Fruit fly (Drosophila melanogaster) whole organism, wandering third instar larva: ENCODE measurements around the gene CG31300.
A peak's percentile ranks its signal among the peaks of the same experiment; 100 is the strongest.

ENCODE experiments used
- Abd-B ChIP-seq: fragments of >200 bp; optimal IDR thresholded peaks from 2 replicates; lab custom pipeline; 2017; ENCODE audit warnings: missing biosample characterization, missing genetic modification characterization
- CG9705 ChIP-seq: fragments of 200-800 bp; sonication (Bioruptor generic); optimal IDR thresholded peaks from 2 replicates; lab custom pipeline; 2018; ENCODE audit warnings: missing biosample characterization, mild to moderate bottlenecking, missing genetic modification characterization
- CrebA ChIP-seq: fragments of 200-800 bp; sonication (Bioruptor generic); optimal IDR thresholded peaks from 2 replicates; lab custom pipeline; 2016; ENCODE audit warnings: missing biosample characterization, mild to moderate bottlenecking, missing genetic modification characterization, borderline replicate concordance
- Dfd ChIP-seq: fragments of >200 bp; optimal IDR thresholded peaks from 2 replicates; lab custom pipeline; 2017; ENCODE audit warnings: missing biosample characterization, missing genetic modification characterization
- Dif ChIP-seq: fragments of 200-275, 200-300 bp; sonication (Bioruptor generic); optimal IDR thresholded peaks from 2 replicates; lab custom pipeline; 2018; ENCODE audit warnings: missing biosample characterization, missing genetic modification characterization; ENCODE audit not compliant: partially characterized antibody
- GATAd ChIP-seq: sonication (Bioruptor generic); optimal IDR thresholded peaks from 2 replicates; lab custom pipeline; 2016; ENCODE audit warnings: missing biosample characterization, missing genetic modification characterization
- Hnf4 ChIP-seq: fragments of 200-800 bp; sonication (Bioruptor generic); optimal IDR thresholded peaks from 2 replicates; lab custom pipeline; 2016; ENCODE audit warnings: missing biosample characterization, mild to moderate bottlenecking, missing genetic modification characterization
- Hr78 ChIP-seq: fragments of >200 bp; optimal IDR thresholded peaks from 2 replicates; lab custom pipeline; 2017; ENCODE audit warnings: missing biosample characterization, missing genetic modification characterization
- Hr83 ChIP-seq: fragments of 200-300 bp; sonication (Bioruptor generic); optimal IDR thresholded peaks from 2 replicates; lab custom pipeline; 2016; ENCODE audit warnings: missing biosample characterization, mild to moderate bottlenecking, missing genetic modification characterization, moderate library complexity; ENCODE audit not compliant: poor library complexity, severe bottlenecking
- Jra ChIP-seq: sonication (Bioruptor generic); optimal IDR thresholded peaks from 2 replicates; lab custom pipeline; 2016; ENCODE audit warnings: missing biosample characterization, missing genetic modification characterization
- Mio ChIP-seq: sonication (Bioruptor generic); optimal IDR thresholded peaks from 2 replicates; lab custom pipeline; 2016; ENCODE audit warnings: missing biosample characterization, missing genetic modification characterization
- Myc ChIP-seq: fragments of >200 bp; optimal IDR thresholded peaks from 2 replicates; lab custom pipeline; 2017
- Rel ChIP-seq, 2 experiments: fragments of 200-800 bp; sonication (Bioruptor generic) in 1 of 2; optimal IDR thresholded peaks; 2 replicates in 1 of 2; 3 replicates in 1 of 2; lab custom pipeline; 2016 to 2019; ENCODE audit warnings: mild to moderate bottlenecking in 2 of 2, missing biosample characterization in 2 of 2, missing genetic modification characterization in 2 of 2, moderate library complexity in 1 of 2
- Sp1 ChIP-seq: fragments of 200-800 bp; sonication (Bioruptor generic); optimal IDR thresholded peaks from 3 replicates; lab custom pipeline; 2019; ENCODE audit warnings: missing biosample characterization, mild to moderate bottlenecking, missing genetic modification characterization, moderate library complexity
- Vsx2 ChIP-seq: fragments of 200-300, 225-300 bp; sonication (Bioruptor generic); optimal IDR thresholded peaks from 2 replicates; lab custom pipeline; 2018; ENCODE audit warnings: missing biosample characterization, missing genetic modification characterization; ENCODE audit not compliant: partially characterized antibody
- br ChIP-seq: fragments of 200-800 bp; sonication (Bioruptor generic); optimal IDR thresholded peaks from 2 replicates; lab custom pipeline; 2016; ENCODE audit warnings: missing biosample characterization, missing genetic modification characterization
- brk ChIP-seq: fragments of 200-800 bp; sonication (Bioruptor generic); optimal IDR thresholded peaks from 2 replicates; lab custom pipeline; 2016; ENCODE audit warnings: missing biosample characterization, mild to moderate bottlenecking, missing genetic modification characterization
- dl ChIP-seq, 2 experiments: fragments of 175-275, 200-275 bp in 1 of 2; fragments of 200-275 bp in 1 of 2; sonication (Bioruptor generic); optimal IDR thresholded peaks; lab custom pipeline; 2018; ENCODE audit warnings: mild to moderate bottlenecking in 2 of 2, missing biosample characterization in 2 of 2, missing genetic modification characterization in 2 of 2, moderate library complexity in 2 of 2; ENCODE audit not compliant: partially characterized antibody in 2 of 2, insufficient read depth in 1 of 2
- dmrt93B ChIP-seq: fragments of 200-800 bp; sonication (Bioruptor generic); optimal IDR thresholded peaks from 2 replicates; lab custom pipeline; 2018; ENCODE audit warnings: missing biosample characterization, mild to moderate bottlenecking, missing genetic modification characterization
- dsf ChIP-seq: sonication (Bioruptor generic); optimal IDR thresholded peaks from 2 replicates; lab custom pipeline; 2016; ENCODE audit warnings: missing biosample characterization, missing genetic modification characterization, borderline replicate concordance
- foxo ChIP-seq, 2 experiments: fragments of 200-800 bp; sonication (Bioruptor generic); optimal IDR thresholded peaks; 2 replicates in 1 of 2; 3 replicates in 1 of 2; lab custom pipeline; 2016 to 2017; ENCODE audit warnings: missing biosample characterization in 2 of 2, missing genetic modification characterization in 2 of 2
- fru ChIP-seq: fragments of 200-800 bp; sonication (Bioruptor generic); optimal IDR thresholded peaks from 3 replicates; lab custom pipeline; 2016; ENCODE audit warnings: missing biosample characterization, mild to moderate bottlenecking, missing genetic modification characterization
- h ChIP-seq: fragments of 200-800 bp; sonication (Bioruptor generic); optimal IDR thresholded peaks from 3 replicates; lab custom pipeline; 2016; ENCODE audit warnings: missing biosample characterization, mild to moderate bottlenecking, missing genetic modification characterization
- lola ChIP-seq: fragments of >200 bp; optimal IDR thresholded peaks from 2 replicates; lab custom pipeline; 2017; ENCODE audit warnings: missing biosample characterization, missing genetic modification characterization
- pan ChIP-seq: fragments of >200 bp; optimal IDR thresholded peaks from 2 replicates; lab custom pipeline; 2017
- psq ChIP-seq: fragments of 200-800 bp; sonication (Bioruptor generic); optimal IDR thresholded peaks from 3 replicates; lab custom pipeline; 2017; ENCODE audit warnings: missing biosample characterization, mild to moderate bottlenecking, missing genetic modification characterization, moderate library complexity
- rgr ChIP-seq: fragments of 200-800 bp; sonication (Bioruptor generic); optimal IDR thresholded peaks from 3 replicates; lab custom pipeline; 2016; ENCODE audit warnings: missing biosample characterization, mild to moderate bottlenecking, missing genetic modification characterization
- sage ChIP-seq: fragments of 200-800 bp; sonication (Bioruptor generic); optimal IDR thresholded peaks from 2 replicates; lab custom pipeline; 2016; ENCODE audit warnings: missing biosample characterization, mild to moderate bottlenecking, missing genetic modification characterization
- sv ChIP-seq: fragments of 200-800 bp; sonication (Bioruptor generic); optimal IDR thresholded peaks from 3 replicates; lab custom pipeline; 2016; ENCODE audit warnings: missing biosample characterization, missing genetic modification characterization
- tai ChIP-seq: sonication (Bioruptor generic); optimal IDR thresholded peaks from 2 replicates; lab custom pipeline; 2016; ENCODE audit warnings: missing biosample characterization, missing genetic modification characterization
- usp ChIP-seq: fragments of >200 bp; optimal IDR thresholded peaks from 2 replicates; lab custom pipeline; 2017; ENCODE audit warnings: missing biosample characterization, missing genetic modification characterization
- woc ChIP-seq: sonication (Bioruptor generic); optimal IDR thresholded peaks from 2 replicates; lab custom pipeline; 2016; ENCODE audit warnings: missing biosample characterization, mild to moderate bottlenecking, missing genetic modification characterization

The CG31300 gene

dm6 chr3R:25297678-25298077 lies 14.3 kb downstream of the CG31300 start, which contains the start of gene CG31097:
Gene CG31097 (minus strand): TSS chr3R:25297778.
- TF ChIP-seq usp (GFP tag; lab: Kevin White, UChicago) = no peak
- TF ChIP-seq Dfd (GFP tag; lab: Kevin White, UChicago) = no peak
- TF ChIP-seq CG9705 (GFP tag; lab: Kevin White, UChicago) = no peak
- TF ChIP-seq tai = no peak
- no peak for TF ChIP-seq GATAd (GFP tag; lab: Kevin White, UChicago)
- no peak for TF ChIP-seq Hr78 (GFP tag; lab: Kevin White, UChicago)
- no peak for TF ChIP-seq Abd-B (GFP tag; lab: Kevin White, UChicago)
- no peak for TF ChIP-seq Myc (lab: Kevin White, UChicago)
- TF ChIP-seq Hr83 = no peak
- no peak for TF ChIP-seq woc (GFP tag; lab: Kevin White, UChicago)
- TF ChIP-seq sage (GFP tag; lab: Kevin White, UChicago) = no peak
- TF ChIP-seq dl (GFP tag; optimal IDR thresholded peaks at IDR 0.05; lab: Kevin White, UChicago; ENCODE audit: insufficient read depth in 1 of 2, partially characterized antibody in 2 of 2) = no peak
- no peak for TF ChIP-seq dmrt93B (GFP tag; lab: Kevin White, UChicago)
- no peak for TF ChIP-seq pan (lab: Kevin White, UChicago)

- no peak for TF ChIP-seq Dfd (GFP tag; lab: Kevin White, UChicago)
- TF ChIP-seq GATAd (GFP tag; lab: Kevin White, UChicago) = no peak
- no peak for TF ChIP-seq sv
- TF ChIP-seq br (GFP tag; lab: Kevin White, UChicago) = no peak
- no peak for TF ChIP-seq foxo (GFP tag; optimal IDR thresholded peaks at IDR 0.05; lab: Kevin White, UChicago)
- TF ChIP-seq brk (GFP tag; lab: Kevin White, UChicago) = no peak
- no peak for TF ChIP-seq Vsx2 (GFP tag; lab: Kevin White, UChicago)
- TF ChIP-seq pan (lab: Kevin White, UChicago) = no peak
- TF ChIP-seq woc (GFP tag; lab: Kevin White, UChicago) = no peak
- no peak for TF ChIP-seq Myc (lab: Kevin White, UChicago)
- no peak for TF ChIP-seq fru (GFP tag; lab: Kevin White, UChicago)
- no peak for TF ChIP-seq Hnf4 (GFP tag; lab: Kevin White, UChicago)
- no peak for TF ChIP-seq CrebA (GFP tag; lab: Kevin White, UChicago)
- TF ChIP-seq tai = no peak
- no peak for TF ChIP-seq Hr78 (GFP tag; lab: Kevin White, UChicago)
- TF ChIP-seq sage (GFP tag; lab: Kevin White, UChicago) = no peak
- TF ChIP-seq dsf = no peak
- TF ChIP-seq Rel (GFP tag; optimal IDR thresholded peaks at IDR 0.05; lab: Kevin White, UChicago) = no peak
- no peak for TF ChIP-seq Rel (tag; optimal IDR thresholded peaks at IDR 0.05; lab: Kevin White, UChicago)
Measured at dm6 chr3R:25299507-25299964, 16.1 kb downstream of the CG31300 start, which contains the start of gene CG31288. Gene CG31288 (minus strand): TSS chr3R:25299557.

dm6 chr3R:25300575-25300974 lies 17.2 kb downstream of the CG31300 start, which contains the start of gene CG13659:
Gene CG13659 (plus strand): TSS chr3R:25300891.
- TF ChIP-seq h (GFP tag; lab: Kevin White, UChicago) = no peak
- no peak for TF ChIP-seq psq
- no peak for TF ChIP-seq usp (GFP tag; lab: Kevin White, UChicago)
- no peak for TF ChIP-seq CG9705 (GFP tag; lab: Kevin White, UChicago)
- TF ChIP-seq dmrt93B (GFP tag; lab: Kevin White, UChicago) = no peak
- no peak for TF ChIP-seq Mio (GFP tag; lab: Kevin White, UChicago)
- TF ChIP-seq Sp1 (GFP tag; lab: Kevin White, UChicago) = no peak
- TF ChIP-seq Myc (lab: Kevin White, UChicago) = no peak
- TF ChIP-seq Vsx2 (GFP tag; lab: Kevin White, UChicago) = no peak
- no peak for TF ChIP-seq fru (GFP tag; lab: Kevin White, UChicago)
- no peak for TF ChIP-seq rgr (GFP tag; lab: Kevin White, UChicago)
- no peak for TF ChIP-seq lola (GFP tag; lab: Kevin White, UChicago)
- no peak for TF ChIP-seq woc (GFP tag; lab: Kevin White, UChicago)
- no peak for TF ChIP-seq Hr83
- no peak for TF ChIP-seq Jra
- no peak for TF ChIP-seq sage (GFP tag; lab: Kevin White, UChicago)

- TF ChIP-seq br (GFP tag; lab: Kevin White, UChicago) = no peak
- TF ChIP-seq Dif = no peak
- no peak for TF ChIP-seq dl (GFP tag; optimal IDR thresholded peaks at IDR 0.05; lab: Kevin White, UChicago; ENCODE audit: insufficient read depth in 1 of 2, partially characterized antibody in 2 of 2)
- peak; percentile 57 for TF ChIP-seq brk (GFP tag; lab: Kevin White, UChicago)
Measured at dm6 chr3R:25302239-25302638, 18.8 kb downstream of the CG31300 start, which contains the start of gene CG31370. Gene CG31370 (plus strand): TSS chr3R:25302464.
